Fruit fly (Drosophila melanogaster) whole organism, embryonic: Measurements from ENCODE around the gene CG31178.
A peak's percentile ranks its signal among the peaks of the same experiment; 100 is the strongest.

ENCODE experiments used
- BEAF-32 ChIP-seq: fragments of 200-800 bp; sonication (Bioruptor generic); optimal IDR thresholded peaks from 3 replicates; lab custom pipeline; 2017; ENCODE audit warnings: missing biosample characterization, missing genetic modification characterization, mild to moderate bottlenecking, moderate library complexity, missing genetic modification reagents
- CG10462 ChIP-seq: fragments of 200-800 bp; sonication (Bioruptor generic); optimal IDR thresholded peaks from 2 replicates; lab custom pipeline; 2016; ENCODE audit warnings: missing biosample characterization, missing genetic modification characterization
- CG11247 ChIP-seq: fragments of 200-800 bp; sonication (Bioruptor generic); IDR thresholded peaks from 2 replicates; pipeline ENCODE4 v1.3.6; 2022; ENCODE audit warnings: missing biosample characterization, missing genetic modification characterization
- CG11560 ChIP-seq: fragments of 200-800 bp; sonication (Bioruptor generic); IDR thresholded peaks from 3 replicates; pipeline ENCODE4 v1.3.6; 2022; ENCODE audit warnings: missing biosample characterization, missing genetic modification characterization
- CG13894 ChIP-seq: fragments of 200-800 bp; sonication (Bioruptor generic); optimal IDR thresholded peaks from 3 replicates; lab custom pipeline; 2018; ENCODE audit warnings: missing biosample characterization, mild to moderate bottlenecking, missing genetic modification characterization, moderate library complexity
- CG14441 ChIP-seq: fragments of 200-800 bp; sonication (Bioruptor generic); IDR thresholded peaks from 2 replicates; pipeline ENCODE4 v1.3.6; 2022; ENCODE audit warnings: missing biosample characterization, missing genetic modification characterization
- CG15479 ChIP-seq: fragments of 200-800 bp; sonication (Bioruptor generic); optimal IDR thresholded peaks from 3 replicates; lab custom pipeline; 2019; ENCODE audit warnings: missing biosample characterization, mild to moderate bottlenecking, missing genetic modification characterization, moderate library complexity
- CG15514 ChIP-seq: fragments of 200-800 bp; sonication (Bioruptor generic); optimal IDR thresholded peaks from 3 replicates; lab custom pipeline; 2017; ENCODE audit warnings: missing biosample characterization, missing genetic modification characterization, mild to moderate bottlenecking, moderate library complexity, missing genetic modification reagents
- CG16815 ChIP-seq: fragments of 200-800 bp; sonication (Bioruptor generic); optimal IDR thresholded peaks from 3 replicates; lab custom pipeline; 2017; ENCODE audit warnings: missing biosample characterization, mild to moderate bottlenecking, missing genetic modification characterization
- CG17802 ChIP-seq: fragments of 200-800 bp; sonication (Bioruptor generic); optimal IDR thresholded peaks from 2 replicates; lab custom pipeline; 2018; ENCODE audit warnings: missing biosample characterization, mild to moderate bottlenecking, missing genetic modification characterization, moderate library complexity
- CG1792 ChIP-seq: fragments of 200-800 bp; sonication (Bioruptor generic); optimal IDR thresholded peaks from 2 replicates; lab custom pipeline; 2016; ENCODE audit warnings: missing biosample characterization, missing genetic modification characterization
- CG18764 ChIP-seq: fragments of 200-800 bp; sonication (Bioruptor generic); optimal IDR thresholded peaks from 3 replicates; lab custom pipeline; 2016; ENCODE audit warnings: missing biosample characterization, missing genetic modification characterization
- CG3065 ChIP-seq: fragments of 200-800 bp; sonication (Bioruptor generic); optimal IDR thresholded peaks from 2 replicates; lab custom pipeline; 2016; ENCODE audit warnings: missing biosample characterization, missing genetic modification characterization
- CG31441 ChIP-seq: fragments of 200-800 bp; sonication (Bioruptor generic); IDR thresholded peaks from 2 replicates; pipeline ENCODE4 v1.3.6; 2022; ENCODE audit warnings: missing biosample characterization, missing genetic modification characterization
- CG32532 ChIP-seq: fragments of 200-800 bp; sonication (Bioruptor generic); IDR thresholded peaks from 2 replicates; pipeline ENCODE4 v1.3.6; 2022; ENCODE audit warnings: missing biosample characterization, missing genetic modification characterization
- CG6765 ChIP-seq: fragments of 200-800 bp; sonication (Bioruptor generic); optimal IDR thresholded peaks from 3 replicates; lab custom pipeline; 2017; ENCODE audit warnings: missing biosample characterization, mild to moderate bottlenecking, missing genetic modification characterization
- CG7963 ChIP-seq: fragments of 200-800 bp; sonication (Bioruptor generic); IDR thresholded peaks from 3 replicates; pipeline ENCODE4 v1.3.6; 2022; ENCODE audit warnings: missing biosample characterization, missing genetic modification characterization; ENCODE audit not compliant: partially characterized antibody
- CG8290 ChIP-seq, 3 experiments: fragments of 200-800 bp; sonication (Bioruptor generic); optimal IDR thresholded peaks; 2 replicates each; lab custom pipeline; 2016 to 2019; ENCODE audit warnings: missing biosample characterization in 3 of 3, missing genetic modification characterization in 3 of 3, mild to moderate bottlenecking in 2 of 3, moderate library complexity in 1 of 3
- CG9797 ChIP-seq: fragments of 200-800 bp; sonication (Bioruptor generic); optimal IDR thresholded peaks from 3 replicates; lab custom pipeline; 2018; ENCODE audit warnings: missing biosample characterization, mild to moderate bottlenecking, missing genetic modification characterization
- CTCF ChIP-seq: fragments of 200-800 bp; sonication (Bioruptor generic); optimal IDR thresholded peaks from 2 replicates; lab custom pipeline; 2017; ENCODE audit warnings: missing biosample characterization, mild to moderate bottlenecking, missing genetic modification characterization, moderate library complexity
- Dad ChIP-seq: fragments of 200-800 bp; sonication (Bioruptor generic); optimal IDR thresholded peaks from 3 replicates; lab custom pipeline; 2016; ENCODE audit warnings: missing biosample characterization, missing genetic modification characterization
- Dek ChIP-seq: fragments of 200-800 bp; sonication (Bioruptor generic); optimal IDR thresholded peaks from 3 replicates; lab custom pipeline; 2019; ENCODE audit warnings: missing biosample characterization, mild to moderate bottlenecking, missing genetic modification characterization, moderate library complexity
- Dref ChIP-seq: fragments of 200-800 bp; sonication (Bioruptor generic); IDR thresholded peaks from 2 replicates; pipeline ENCODE4 v1.3.6; 2022; ENCODE audit warnings: missing biosample characterization, missing genetic modification characterization
- Drgx ChIP-seq: fragments of 200-800 bp; sonication (Bioruptor generic); IDR thresholded peaks from 2 replicates; pipeline ENCODE4 v1.3.6; 2022; ENCODE audit warnings: missing biosample characterization, missing genetic modification characterization
- ERR ChIP-seq: fragments of 200-800 bp; sonication (Bioruptor generic); optimal IDR thresholded peaks from 2 replicates; lab custom pipeline; 2016; ENCODE audit warnings: missing biosample characterization, missing genetic modification characterization
- Hr39 ChIP-seq: fragments of >200 bp; optimal IDR thresholded peaks from 2 replicates; lab custom pipeline; 2017
- Hsf ChIP-seq: fragments of 200-800 bp; sonication (Bioruptor generic); optimal IDR thresholded peaks from 3 replicates; lab custom pipeline; 2016; ENCODE audit warnings: missing biosample characterization, missing genetic modification characterization
- NK7.1 ChIP-seq: fragments of 200-800 bp; sonication (Bioruptor generic); optimal IDR thresholded peaks from 3 replicates; lab custom pipeline; 2016; ENCODE audit warnings: missing biosample characterization, missing genetic modification characterization
- NfI ChIP-seq: fragments of 200-800 bp; sonication (Bioruptor generic); optimal IDR thresholded peaks from 3 replicates; lab custom pipeline; 2018; ENCODE audit warnings: missing biosample characterization, mild to moderate bottlenecking, missing genetic modification characterization, moderate library complexity
- Oaz ChIP-seq: fragments of 200-800 bp; sonication (Bioruptor generic); IDR thresholded peaks from 2 replicates; pipeline ENCODE4 v1.3.6; 2022; ENCODE audit warnings: missing biosample characterization, missing genetic modification characterization
- PHDP ChIP-seq: fragments of 200-800 bp; sonication (Bioruptor generic); optimal IDR thresholded peaks from 3 replicates; lab custom pipeline; 2018; ENCODE audit warnings: missing biosample characterization, mild to moderate bottlenecking, missing genetic modification characterization, moderate library complexity
- Ravus ChIP-seq: fragments of 200-800 bp; sonication (Bioruptor generic); IDR thresholded peaks from 2 replicates; pipeline ENCODE4 v1.3.6; 2022; ENCODE audit warnings: missing biosample characterization, missing genetic modification characterization
- Ssrp ChIP-seq: fragments of 200-800 bp; sonication (Bioruptor generic); optimal IDR thresholded peaks from 2 replicates; lab custom pipeline; 2018; ENCODE audit warnings: missing biosample characterization, mild to moderate bottlenecking, missing genetic modification characterization, moderate library complexity
- TFAM ChIP-seq: fragments of 200-800 bp; sonication (Bioruptor generic); optimal IDR thresholded peaks from 2 replicates; lab custom pipeline; 2017; ENCODE audit warnings: missing biosample characterization, missing genetic modification characterization, inconsistent platforms
- aop ChIP-seq: fragments of 200-800 bp; sonication (Bioruptor generic); IDR thresholded peaks from 2 replicates; pipeline ENCODE4 v1.3.6; 2022; ENCODE audit warnings: missing biosample characterization, missing genetic modification characterization
- ash1 ChIP-seq: fragments of 200-800 bp; sonication (Bioruptor generic); optimal IDR thresholded peaks from 2 replicates; lab custom pipeline; 2018; ENCODE audit warnings: missing biosample characterization, mild to moderate bottlenecking, missing genetic modification characterization
- chn ChIP-seq: fragments of 200-800 bp; sonication (Bioruptor generic); optimal IDR thresholded peaks from 2 replicates; lab custom pipeline; 2016; ENCODE audit warnings: missing biosample characterization, missing genetic modification characterization
- crc ChIP-seq: fragments of 200-800 bp; sonication (Bioruptor generic); optimal IDR thresholded peaks from 2 replicates; lab custom pipeline; 2016; ENCODE audit warnings: missing biosample characterization, missing genetic modification characterization
- dm ChIP-seq: fragments of 200-800 bp; sonication (Bioruptor generic); optimal IDR thresholded peaks from 3 replicates; lab custom pipeline; 2016; ENCODE audit warnings: missing biosample characterization, missing genetic modification characterization
- fd64A ChIP-seq: fragments of 200-800 bp; sonication (Bioruptor generic); optimal IDR thresholded peaks from 3 replicates; lab custom pipeline; 2018; ENCODE audit warnings: missing biosample characterization, mild to moderate bottlenecking, missing genetic modification characterization
- gce ChIP-seq: fragments of 200-800 bp; sonication (Bioruptor generic); IDR thresholded peaks from 3 replicates; pipeline ENCODE4 v1.3.6; 2022; ENCODE audit warnings: missing biosample characterization, missing genetic modification characterization
- grau ChIP-seq: fragments of 200-800 bp; optimal IDR thresholded peaks from 3 replicates; lab custom pipeline; 2019; ENCODE audit warnings: missing biosample characterization, mild to moderate bottlenecking, missing genetic modification characterization, moderate library complexity
- grn ChIP-seq: fragments of 200-800 bp; sonication (Bioruptor generic); optimal IDR thresholded peaks from 3 replicates; lab custom pipeline; 2017; ENCODE audit warnings: missing biosample characterization, missing genetic modification characterization
- h ChIP-seq: fragments of >200 bp; optimal IDR thresholded peaks from 2 replicates; lab custom pipeline; 2017
- knrl ChIP-seq: fragments of 200-800 bp; sonication (Bioruptor generic); IDR thresholded peaks from 3 replicates; pipeline ENCODE4 v1.3.6; 2022; ENCODE audit warnings: missing biosample characterization, missing genetic modification characterization; ENCODE audit not compliant: partially characterized antibody
- nau ChIP-seq: fragments of 200-800 bp; sonication (Bioruptor generic); optimal IDR thresholded peaks from 3 replicates; lab custom pipeline; 2017; ENCODE audit warnings: missing biosample characterization, mild to moderate bottlenecking, missing genetic modification characterization, missing genetic modification reagents
- org-1 ChIP-seq: fragments of 200-800 bp; sonication (Bioruptor generic); optimal IDR thresholded peaks from 2 replicates; lab custom pipeline; 2017; ENCODE audit warnings: missing biosample characterization, missing genetic modification characterization
- rib ChIP-seq: fragments of 200-800 bp; sonication (Bioruptor generic); IDR thresholded peaks from 2 replicates; pipeline ENCODE4 v1.3.6; 2022; ENCODE audit warnings: missing biosample characterization, missing genetic modification characterization
- row ChIP-seq: fragments of 200-800 bp; sonication (Bioruptor generic); IDR thresholded peaks from 3 replicates; pipeline ENCODE4 v1.3.6; 2022; ENCODE audit warnings: missing biosample characterization, missing genetic modification characterization
- schlank ChIP-seq: fragments of 200-800 bp; sonication (Bioruptor generic); optimal IDR thresholded peaks from 2 replicates; lab custom pipeline; 2018; ENCODE audit warnings: missing biosample characterization, mild to moderate bottlenecking, missing genetic modification characterization
- tin ChIP-seq: fragments of 200-800 bp; sonication (Bioruptor generic); optimal IDR thresholded peaks from 3 replicates; lab custom pipeline; 2016; ENCODE audit warnings: missing biosample characterization, missing genetic modification characterization
- usp ChIP-seq: fragments of >200 bp; optimal IDR thresholded peaks from 2 replicates; lab custom pipeline; 2017; ENCODE audit warnings: missing biosample characterization, missing genetic modification characterization
- zf30C ChIP-seq: fragments of 200-800 bp; sonication (Bioruptor generic); optimal IDR thresholded peaks from 3 replicates; lab custom pipeline; 2018; ENCODE audit warnings: missing biosample characterization, mild to moderate bottlenecking, missing genetic modification characterization

Gene CG31178

DNA sequence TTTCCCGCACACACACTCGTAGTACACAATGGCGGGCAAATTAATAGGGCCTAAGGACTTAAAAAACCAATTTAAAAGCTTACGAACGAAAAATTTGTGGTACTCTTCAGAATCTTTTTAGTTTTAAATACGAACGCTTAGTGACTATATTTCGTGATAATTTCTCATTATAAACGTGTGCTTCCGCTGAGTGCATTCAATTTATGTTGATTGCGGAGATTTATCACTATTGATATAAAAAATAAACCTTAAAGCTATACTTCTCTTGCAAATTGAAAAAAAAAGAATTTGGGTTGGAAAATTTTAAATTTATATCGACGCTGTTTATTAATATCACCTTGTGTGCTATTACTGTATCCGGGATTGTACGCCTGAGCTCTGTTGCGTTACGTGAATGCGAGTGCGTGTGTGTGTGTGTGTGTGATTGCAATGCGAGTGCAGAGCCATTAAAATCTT is 24.5 kb upstream of the CG31178 start (continued):
- TF ChIP-seq org-1 (GFP tag; lab: Kevin White, UChicago) (peak; percentile 78), CG18764 (GFP tag; lab: Kevin White, UChicago) (peak; percentile 2), usp (GFP tag; lab: Kevin White, UChicago) (no peak), CG1792 (GFP tag; lab: Kevin White, UChicago) (no peak), schlank (tag; lab: Kevin White, UChicago) (no peak), NK7.1 (peak; percentile 29), CG11247 (GFP tag; lab: Robert Waterston, UW) (no peak), Oaz (no peak), grn (no peak), grau (tag; lab: Kevin White, UChicago) (peak; percentile 66), Dek (tag; lab: Kevin White, UChicago) (peak; percentile 15), Dref (GFP tag; lab: Robert Waterston, UW) (no peak), CG6765 (no peak), ERR (GFP tag; lab: Kevin White, UChicago) (no peak), CG3065 (peak; percentile 30), chn (GFP tag; lab: Kevin White, UChicago) (peak; percentile 61), CG8290 (GFP tag; optimal IDR thresholded peaks at IDR 0.05; lab: Kevin White, UChicago) (peak; percentile 9), CG8290 (tag; optimal IDR thresholded peaks at IDR 0.05; lab: Kevin White, UChicago) (peak in 1 of 2 experiments; percentile 20), zf30C (GFP tag; lab: Kevin White, UChicago) (no peak), CG31441 (GFP tag; lab: Robert Waterston, UW) (peak; percentile 81), CG16815 (GFP tag; lab: Kevin White, UChicago) (peak; percentile 63), Hsf (GFP tag; lab: Kevin White, UChicago) (peak; percentile 73), BEAF-32 (GFP tag; lab: Kevin White, UChicago) (no peak), fd64A (no peak), CG17802 (tag; lab: Kevin White, UChicago) (no peak), Ravus (GFP tag; lab: Robert Waterston, UW) (no peak), knrl (GFP tag; lab: Robert Waterston, UW) (no peak), Ssrp (peak; percentile 73), CG14441 (GFP tag; lab: Robert Waterston, UW) (peak; percentile 46; the same call in 1 of the 2 replicates), rib (no peak), CG15479 (peak; percentile 59), crc (GFP tag; lab: Kevin White, UChicago) (peak; percentile 52), h (lab: Kevin White, UChicago) (no peak), CG13894 (tag; lab: Kevin White, UChicago) (no peak), CTCF (GFP tag; lab: Kevin White, UChicago) (peak; percentile 37), Drgx (GFP tag; lab: Robert Waterston, UW) (peak; percentile 89), dm (GFP tag; lab: Kevin White, UChicago) (no peak), CG10462 (peak; percentile 8), PHDP (tag; lab: Kevin White, UChicago) (peak; percentile 56), Dad (GFP tag; lab: Kevin White, UChicago) (peak; percentile 27), ash1 (GFP tag; lab: Kevin White, UChicago) (no peak), aop (GFP tag; lab: Robert Waterston, UW) (no peak), CG32532 (GFP tag; lab: Robert Waterston, UW) (peak; percentile 43; the same call in 1 of the 2 replicates), CG7963 (no peak), tin (GFP tag; lab: Kevin White, UChicago) (peak; percentile 74), CG11560 (tag; lab: Robert Waterston, UW) (no peak), NfI (GFP tag; lab: Kevin White, UChicago) (peak; percentile 43), CG9797 (no peak), TFAM (GFP tag; lab: Kevin White, UChicago) (peak; percentile 49), CG15514 (peak; percentile 13), Hr39 (lab: Kevin White, UChicago) (no peak), nau (GFP tag; lab: Kevin White, UChicago) (peak; percentile 53), gce (GFP tag; lab: Robert Waterston, UW) (no peak), row (GFP tag; lab: Robert Waterston, UW) (peak; percentile 74)
